Worm (Caenorhabditis elegans) whole organism, mixed stage, embryonic: Measurements from ENCODE around the gene dpy-7.
A peak's percentile ranks its signal among the peaks of the same experiment; 100 is the strongest.

ENCODE experiments used
- M03D4.4 ChIP-seq: sonication (generic microtip); optimal IDR thresholded peaks from 2 replicates; lab custom pipeline; 2017; ENCODE audit warnings: mild to moderate bottlenecking, missing genetic modification characterization, missing compliant biosample characterization
- bed-3 ChIP-seq: fragments of 200-800 bp; sonication (Bioruptor generic); optimal IDR thresholded peaks from 3 replicates; lab custom pipeline; 2018; ENCODE audit warnings: mild to moderate bottlenecking, missing genetic modification characterization, moderate library complexity, missing compliant biosample characterization
- blmp-1 ChIP-seq: fragments of 150-350 bp; optimal IDR thresholded peaks from 2 replicates; lab custom pipeline; 2014; ENCODE audit warnings: missing biosample characterization, missing genetic modification characterization
- ceh-39 ChIP-seq: fragments of 150-350 bp; optimal IDR thresholded peaks from 2 replicates; lab custom pipeline; 2014; ENCODE audit warnings: missing biosample characterization, missing genetic modification characterization
- ceh-43 ChIP-seq: fragments of 200-800 bp; sonication (Bioruptor generic); optimal IDR thresholded peaks from 2 replicates; lab custom pipeline; 2018; ENCODE audit warnings: mild to moderate bottlenecking, missing genetic modification characterization, moderate library complexity, missing compliant biosample characterization
- ceh-83 ChIP-seq: fragments of 200-800 bp; sonication (Bioruptor generic); optimal IDR thresholded peaks from 2 replicates; lab custom pipeline; 2018; ENCODE audit warnings: mild to moderate bottlenecking, missing genetic modification characterization, missing compliant biosample characterization
- ces-1 ChIP-seq: fragments of 150-350 bp; optimal IDR thresholded peaks from 2 replicates; lab custom pipeline; 2014; ENCODE audit warnings: missing biosample characterization, missing genetic modification reagents, missing genetic modification characterization
- cnd-1 ChIP-seq: fragments of 200-800 bp; sonication (Bioruptor generic); optimal IDR thresholded peaks from 2 replicates; lab custom pipeline; 2018; ENCODE audit warnings: mild to moderate bottlenecking, missing genetic modification characterization, missing compliant biosample characterization
- elt-1 ChIP-seq: sonication (generic microtip); optimal IDR thresholded peaks from 2 replicates; lab custom pipeline; 2017; ENCODE audit warnings: missing genetic modification characterization, mild to moderate bottlenecking, missing compliant biosample characterization, antibody characterized with exemption, moderate library complexity, borderline replicate concordance; ENCODE audit not compliant: insufficient read depth
- elt-3 ChIP-seq: fragments of 150-350 bp; optimal IDR thresholded peaks from 2 replicates; lab custom pipeline; 2014; ENCODE audit warnings: missing biosample characterization, missing genetic modification characterization
- flh-1 ChIP-seq: fragments of 200-800 bp; sonication (Bioruptor generic); optimal IDR thresholded peaks from 2 replicates; lab custom pipeline; 2018; ENCODE audit warnings: mild to moderate bottlenecking, missing genetic modification characterization, moderate library complexity, missing compliant biosample characterization
- ham-2 ChIP-seq: fragments of 200-800 bp; sonication (Bioruptor generic); optimal IDR thresholded peaks from 2 replicates; lab custom pipeline; 2018; ENCODE audit warnings: mild to moderate bottlenecking, missing genetic modification characterization, missing compliant biosample characterization
- hlh-1 ChIP-seq: fragments of 150-350 bp; optimal IDR thresholded peaks from 2 replicates; lab custom pipeline; 2014; ENCODE audit warnings: missing biosample characterization, missing genetic modification reagents, missing genetic modification characterization
- lin-13 ChIP-seq: fragments of 150-350 bp; optimal IDR thresholded peaks from 2 replicates; lab custom pipeline; 2014; ENCODE audit warnings: missing biosample characterization, missing genetic modification characterization
- lin-32 ChIP-seq: fragments of 200-800 bp; sonication (Bioruptor generic); optimal IDR thresholded peaks from 2 replicates; lab custom pipeline; 2018; ENCODE audit warnings: mild to moderate bottlenecking, missing genetic modification characterization, missing compliant biosample characterization
- lsy-2 ChIP-seq: fragments of 150-350 bp; optimal IDR thresholded peaks from 2 replicates; lab custom pipeline; 2014; ENCODE audit warnings: missing biosample characterization, missing genetic modification characterization
- mab-5 ChIP-seq: fragments of 150-350 bp; optimal IDR thresholded peaks from 2 replicates; lab custom pipeline; 2014; ENCODE audit warnings: missing biosample characterization, missing genetic modification characterization
- mep-1 ChIP-seq: fragments of 150-350 bp; optimal IDR thresholded peaks from 2 replicates; lab custom pipeline; 2017; ENCODE audit warnings: missing biosample characterization, missing genetic modification reagents, missing genetic modification characterization, inconsistent platforms
- mls-2 ChIP-seq: sonication (generic microtip); optimal IDR thresholded peaks from 2 replicates; lab custom pipeline; 2016; ENCODE audit warnings: mild to moderate bottlenecking, missing genetic modification characterization, moderate library complexity, missing compliant biosample characterization
- nhr-12 ChIP-seq: fragments of 150-350 bp; optimal IDR thresholded peaks from 2 replicates; lab custom pipeline; 2014; ENCODE audit warnings: missing biosample characterization, missing genetic modification characterization
- nhr-2 ChIP-seq: fragments of 150-350 bp; optimal IDR thresholded peaks from 2 replicates; lab custom pipeline; 2014; ENCODE audit warnings: missing biosample characterization, missing genetic modification characterization
- nhr-237 ChIP-seq: fragments of 150-350 bp; optimal IDR thresholded peaks from 2 replicates; lab custom pipeline; 2014; ENCODE audit warnings: missing biosample characterization, missing genetic modification characterization
- nhr-28 ChIP-seq: fragments of 150-350 bp; optimal IDR thresholded peaks from 2 replicates; lab custom pipeline; 2014; ENCODE audit warnings: missing biosample characterization, missing genetic modification characterization
- nhr-76 ChIP-seq: sonication (generic microtip); optimal IDR thresholded peaks from 2 replicates; lab custom pipeline; 2017; ENCODE audit warnings: missing biosample characterization, missing genetic modification characterization
- pha-4 ChIP-seq: fragments of 150-350 bp; optimal IDR thresholded peaks from 2 replicates; lab custom pipeline; 2018; ENCODE audit warnings: missing biosample characterization, missing genetic modification reagents, missing genetic modification characterization
- snpc-4 ChIP-seq: fragments of 150-350 bp; optimal IDR thresholded peaks from 2 replicates; lab custom pipeline; 2014; ENCODE audit warnings: missing biosample characterization, missing genetic modification characterization
- sptf-1 ChIP-seq: sonication (generic microtip); optimal IDR thresholded peaks from 2 replicates; lab custom pipeline; 2017; ENCODE audit warnings: mild to moderate bottlenecking, missing genetic modification characterization, moderate library complexity, missing compliant biosample characterization
- unc-120 ChIP-seq: sonication (generic microtip); optimal IDR thresholded peaks from 2 replicates; lab custom pipeline; 2017; ENCODE audit warnings: missing genetic modification characterization, missing compliant biosample characterization; ENCODE audit not compliant: poor library complexity, severe bottlenecking
- unc-39 ChIP-seq: fragments of 150-350 bp; optimal IDR thresholded peaks from 2 replicates; lab custom pipeline; 2014; ENCODE audit warnings: missing biosample characterization, missing genetic modification characterization
- unc-62 ChIP-seq: fragments of 150-350 bp; optimal IDR thresholded peaks from 2 replicates; lab custom pipeline; 2014; ENCODE audit warnings: missing biosample characterization, missing genetic modification reagents, missing genetic modification characterization
- zip-8 ChIP-seq: fragments of 150-350 bp; optimal IDR thresholded peaks from 2 replicates; lab custom pipeline; 2014; ENCODE audit warnings: missing biosample characterization, missing genetic modification characterization
- ztf-11 ChIP-seq: fragments of 150-350 bp; optimal IDR thresholded peaks from 2 replicates; lab custom pipeline; 2014; ENCODE audit warnings: missing biosample characterization, missing genetic modification characterization

The dpy-7 gene

DNA sequence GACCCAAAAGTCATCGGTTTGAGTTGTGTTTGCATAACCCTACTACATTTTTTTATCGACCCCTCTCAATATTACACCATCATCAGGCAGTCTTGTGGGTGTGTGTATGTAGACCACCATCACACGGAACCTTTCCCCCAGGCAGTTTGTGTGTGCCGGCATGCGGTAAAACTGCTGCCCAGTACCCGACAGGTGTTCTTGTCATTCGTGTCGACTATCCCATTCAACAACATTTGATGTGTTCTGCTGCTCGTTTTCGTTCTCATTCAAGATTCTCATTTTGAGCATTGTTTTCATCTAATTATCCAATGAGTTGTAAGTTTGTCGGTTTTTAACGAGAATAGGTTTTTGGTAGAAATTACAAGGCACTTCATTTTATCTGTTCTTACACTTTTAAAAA lies 15.0 kb downstream of the dpy-7 start:
- TF ChIP-seq hlh-1: peak; percentile 88
- TF ChIP-seq mls-2 (tag; lab: Kevin White, UChicago): no peak
- no peak for TF ChIP-seq cnd-1 (tag; lab: Kevin White, UChicago)
- no peak for TF ChIP-seq lin-13 (tag; lab: Kevin White, UChicago)
- no peak for TF ChIP-seq ceh-39
- no peak for TF ChIP-seq ztf-11 (tag; lab: Kevin White, UChicago)

- no peak for TF ChIP-seq mep-1 (tag; lab: Kevin White, UChicago)
Measured at ce11 chrX:7519569-7519968, 18.0 kb downstream of the dpy-7 start, which contains the start of gene chts-1. Gene chts-1, minus strand, starts transcription at chrX:7519669.

- no peak for TF ChIP-seq sptf-1 (tag; lab: Kevin White, UChicago)
- no peak for TF ChIP-seq unc-120
- TF ChIP-seq ces-1 (GFP tag; lab: Kevin White, UChicago): no peak
- no peak for TF ChIP-seq blmp-1
- TF ChIP-seq ham-2 (GFP tag; lab: Kevin White, UChicago): no peak
- TF ChIP-seq nhr-237 (tag; lab: Kevin White, UChicago): no peak
Measured at ce11 chrX:7512714-7513113, 24.9 kb downstream of the dpy-7 start.

ce11 chrX:7507141-7507540 lies 30.5 kb downstream of the dpy-7 start:
- no peak for TF ChIP-seq hlh-1
- TF ChIP-seq unc-62 (GFP tag; lab: Kevin White, UChicago): no peak
- no peak for TF ChIP-seq nhr-2 (tag; lab: Kevin White, UChicago)
- no peak for TF ChIP-seq unc-39 (tag; lab: Kevin White, UChicago)
- no peak for TF ChIP-seq lsy-2
- TF ChIP-seq unc-120: no peak
- no peak for TF ChIP-seq lin-32 (GFP tag; lab: Kevin White, UChicago)
- TF ChIP-seq nhr-237 (tag; lab: Kevin White, UChicago): no peak

ce11 chrX:7506533-7506932 lies 31.1 kb downstream of the dpy-7 start, which contains the start of gene lgc-11:
Gene lgc-11, minus strand, starts transcription at chrX:7506633.
- TF ChIP-seq nhr-2 (tag; lab: Kevin White, UChicago): no peak
- no peak for TF ChIP-seq sptf-1 (tag; lab: Kevin White, UChicago)
- TF ChIP-seq nhr-12: no peak
- no peak for TF ChIP-seq cnd-1 (tag; lab: Kevin White, UChicago)
- TF ChIP-seq mls-2 (tag; lab: Kevin White, UChicago): no peak
- no peak for TF ChIP-seq mab-5 (tag; lab: Kevin White, UChicago)
- no peak for TF ChIP-seq nhr-76 (tag; lab: Kevin White, UChicago)
- TF ChIP-seq zip-8 (tag; lab: Kevin White, UChicago): no peak
- no peak for TF ChIP-seq nhr-237 (tag; lab: Kevin White, UChicago)
- no peak for TF ChIP-seq ceh-39
- no peak for TF ChIP-seq snpc-4 (tag; lab: Kevin White, UChicago)
- no peak for TF ChIP-seq lin-13 (tag; lab: Kevin White, UChicago)
- no peak for TF ChIP-seq unc-120
- no peak for TF ChIP-seq pha-4 (tag; lab: Kevin White, UChicago)
- no peak for TF ChIP-seq ceh-43 (GFP tag; lab: Kevin White, UChicago)
- no peak for TF ChIP-seq mep-1 (tag; lab: Kevin White, UChicago)
- no peak for TF ChIP-seq ceh-83 (GFP tag; lab: Kevin White, UChicago)
- no peak for TF ChIP-seq elt-3
- TF ChIP-seq hlh-1: no peak
- no peak for TF ChIP-seq flh-1 (GFP tag; lab: Kevin White, UChicago)

ce11 chrX:7502807-7503206 lies 34.8 kb downstream of the dpy-7 start, which contains the start of gene F48E3.6:
Gene F48E3.6, minus strand, starts transcription at chrX:7502907.
- TF ChIP-seq ceh-39 (no peak), pha-4 (tag; lab: Kevin White, UChicago) (no peak), bed-3 (no peak), mls-2 (tag; lab: Kevin White, UChicago) (no peak), ham-2 (GFP tag; lab: Kevin White, UChicago) (no peak), lsy-2 (no peak), elt-1 (tag; lab: Kevin White, UChicago) (no peak), nhr-2 (tag; lab: Kevin White, UChicago) (no peak), M03D4.4 (tag; lab: Kevin White, UChicago) (no peak), cnd-1 (tag; lab: Kevin White, UChicago) (no peak), nhr-28 (no peak), lin-13 (tag; lab: Kevin White, UChicago) (no peak), ztf-11 (tag; lab: Kevin White, UChicago) (no peak), ceh-43 (GFP tag; lab: Kevin White, UChicago) (no peak), sptf-1 (tag; lab: Kevin White, UChicago) (no peak), blmp-1 (no peak), unc-62 (GFP tag; lab: Kevin White, UChicago) (no peak)
- TF ChIP-seq, all 35 proteins: peak for 0
